Fruit fly (Drosophila melanogaster) whole organism, embryonic: Measurements from ENCODE around the gene Rab7.

Experiments used
- ATbp ChIP-seq: fragments of 200-800 bp; sonication (Bioruptor generic); optimal IDR thresholded peaks from 2 replicates; lab custom pipeline; 2017; ENCODE audit warnings: missing biosample characterization, mild to moderate bottlenecking, missing genetic modification characterization, missing genetic modification reagents
- BEAF-32 ChIP-seq: fragments of 200-800 bp; sonication (Bioruptor generic); optimal IDR thresholded peaks from 3 replicates; lab custom pipeline; 2017; ENCODE audit warnings: missing biosample characterization, missing genetic modification characterization, mild to moderate bottlenecking, moderate library complexity, missing genetic modification reagents
- BtbVII ChIP-seq: fragments of 200-800 bp; sonication (Bioruptor generic); optimal IDR thresholded peaks from 3 replicates; lab custom pipeline; 2017; ENCODE audit warnings: missing biosample characterization, mild to moderate bottlenecking, missing genetic modification characterization
- CG10267 ChIP-seq: fragments of 200-800 bp; sonication (Bioruptor generic); optimal IDR thresholded peaks from 2 replicates; lab custom pipeline; 2018; ENCODE audit warnings: missing biosample characterization, mild to moderate bottlenecking, missing genetic modification characterization, moderate library complexity
- CG10462 ChIP-seq: fragments of 200-800 bp; sonication (Bioruptor generic); optimal IDR thresholded peaks from 2 replicates; lab custom pipeline; 2016; ENCODE audit warnings: missing biosample characterization, missing genetic modification characterization
- CG10979 ChIP-seq: fragments of 200-800 bp; sonication (Bioruptor generic); optimal IDR thresholded peaks from 2 replicates; lab custom pipeline; 2018; ENCODE audit warnings: missing biosample characterization, mild to moderate bottlenecking, missing genetic modification characterization, moderate library complexity
- CG12104 ChIP-seq: fragments of 200-800 bp; sonication (Bioruptor generic); optimal IDR thresholded peaks from 3 replicates; lab custom pipeline; 2016; ENCODE audit warnings: missing biosample characterization, missing genetic modification characterization
- CG1529 ChIP-seq: fragments of 200-800 bp; sonication (Bioruptor generic); optimal IDR thresholded peaks from 3 replicates; lab custom pipeline; 2018; ENCODE audit warnings: missing biosample characterization, missing genetic modification characterization
- CG16863 ChIP-seq: fragments of 200-800 bp; sonication (Bioruptor generic); optimal IDR thresholded peaks from 3 replicates; lab custom pipeline; 2016; ENCODE audit warnings: missing biosample characterization, missing genetic modification characterization
- CG17802 ChIP-seq: fragments of 200-800 bp; sonication (Bioruptor generic); optimal IDR thresholded peaks from 2 replicates; lab custom pipeline; 2018; ENCODE audit warnings: missing biosample characterization, mild to moderate bottlenecking, missing genetic modification characterization, moderate library complexity
- CG18619 ChIP-seq: fragments of 200-800 bp; sonication (Bioruptor generic); optimal IDR thresholded peaks from 3 replicates; lab custom pipeline; 2017; ENCODE audit warnings: missing biosample characterization, mild to moderate bottlenecking, missing genetic modification characterization
- CG2116 ChIP-seq: fragments of 200-800 bp; sonication (Bioruptor generic); optimal IDR thresholded peaks from 3 replicates; lab custom pipeline; 2018; ENCODE audit warnings: missing biosample characterization, mild to moderate bottlenecking, missing genetic modification characterization
- CG2129 ChIP-seq: fragments of 200-800 bp; sonication (Bioruptor generic); IDR thresholded peaks from 2 replicates; pipeline ENCODE4 v1.3.6; 2022; ENCODE audit warnings: missing biosample characterization, missing genetic modification characterization; ENCODE audit not compliant: partially characterized antibody
- CG34224 ChIP-seq: fragments of 200-800 bp; sonication (Bioruptor generic); IDR thresholded peaks from 3 replicates; pipeline ENCODE4 v1.3.6; 2022; ENCODE audit warnings: missing biosample characterization, missing genetic modification characterization; ENCODE audit not compliant: partially characterized antibody
- CG3838 ChIP-seq: fragments of 200-800 bp; sonication (Bioruptor generic); optimal IDR thresholded peaks from 3 replicates; lab custom pipeline; 2016; ENCODE audit warnings: missing biosample characterization, missing genetic modification characterization
- CG3847 ChIP-seq: fragments of 200-800 bp; sonication (Bioruptor generic); IDR thresholded peaks from 2 replicates; pipeline ENCODE4 v1.3.6; 2022; ENCODE audit warnings: missing biosample characterization, missing genetic modification characterization
- CG4404 ChIP-seq: fragments of 200-800 bp; sonication (Bioruptor generic); IDR thresholded peaks from 2 replicates; pipeline ENCODE4 v1.3.6; 2022; ENCODE audit warnings: missing biosample characterization, missing genetic modification characterization
- CG4617 ChIP-seq: fragments of 200-800 bp; sonication (Bioruptor generic); optimal IDR thresholded peaks from 3 replicates; lab custom pipeline; 2016; ENCODE audit warnings: missing biosample characterization, missing genetic modification characterization, borderline replicate concordance
- CG4707 ChIP-seq: fragments of 200-800 bp; sonication (Bioruptor generic); optimal IDR thresholded peaks from 2 replicates; lab custom pipeline; 2018; ENCODE audit warnings: missing biosample characterization, mild to moderate bottlenecking, missing genetic modification characterization, moderate library complexity
- CG6765 ChIP-seq: fragments of 200-800 bp; sonication (Bioruptor generic); optimal IDR thresholded peaks from 3 replicates; lab custom pipeline; 2017; ENCODE audit warnings: missing biosample characterization, mild to moderate bottlenecking, missing genetic modification characterization
- CG7987 ChIP-seq: fragments of 200-800 bp; sonication (Bioruptor generic); optimal IDR thresholded peaks from 2 replicates; lab custom pipeline; 2018; ENCODE audit warnings: missing biosample characterization, mild to moderate bottlenecking, missing genetic modification characterization, moderate library complexity
- CG8290 ChIP-seq, 3 experiments: fragments of 200-800 bp; sonication (Bioruptor generic); optimal IDR thresholded peaks; 2 replicates each; lab custom pipeline; 2016 to 2019; ENCODE audit warnings: missing biosample characterization in 3 of 3, missing genetic modification characterization in 3 of 3, mild to moderate bottlenecking in 2 of 3, moderate library complexity in 1 of 3
- CG8944 ChIP-seq: fragments of 200-800 bp; sonication (Bioruptor generic); optimal IDR thresholded peaks from 3 replicates; lab custom pipeline; 2016; ENCODE audit warnings: missing biosample characterization, missing genetic modification characterization
- CG9797 ChIP-seq: fragments of 200-800 bp; sonication (Bioruptor generic); optimal IDR thresholded peaks from 3 replicates; lab custom pipeline; 2018; ENCODE audit warnings: missing biosample characterization, mild to moderate bottlenecking, missing genetic modification characterization
- E2f2 ChIP-seq: fragments of 200-800 bp; sonication (Bioruptor generic); IDR thresholded peaks from 2 replicates; pipeline ENCODE4 v1.3.6; 2022; ENCODE audit warnings: missing biosample characterization, missing genetic modification characterization
- Hmr ChIP-seq: fragments of 200-800 bp; sonication (Bioruptor generic); optimal IDR thresholded peaks from 3 replicates; lab custom pipeline; 2017; ENCODE audit warnings: mild to moderate bottlenecking, missing biosample characterization, missing genetic modification reagents, missing genetic modification characterization
- MBD-R2 ChIP-seq: fragments of 200-800 bp; sonication (Bioruptor generic); IDR thresholded peaks from 2 replicates; pipeline ENCODE4 v1.3.6; 2022; ENCODE audit warnings: missing biosample characterization, missing genetic modification characterization
- Nf-YA ChIP-seq: fragments of 200-800 bp; sonication (Bioruptor generic); IDR thresholded peaks from 2 replicates; pipeline ENCODE4 v1.3.6; 2022; ENCODE audit warnings: missing biosample characterization, missing genetic modification characterization
- Sox100B ChIP-seq: fragments of 200-800 bp; sonication (Bioruptor generic); optimal IDR thresholded peaks from 3 replicates; lab custom pipeline; 2018; ENCODE audit warnings: missing biosample characterization, mild to moderate bottlenecking, missing genetic modification characterization
- Sry-δ ChIP-seq: fragments of 200-800 bp; sonication (Bioruptor generic); optimal IDR thresholded peaks from 2 replicates; lab custom pipeline; 2016; ENCODE audit warnings: missing biosample characterization, missing genetic modification characterization
- al ChIP-seq: fragments of 200-800 bp; sonication (Bioruptor generic); IDR thresholded peaks from 2 replicates; pipeline ENCODE4 v1.3.6; 2022; ENCODE audit warnings: missing biosample characterization, missing genetic modification characterization
- bbx ChIP-seq: fragments of 200-800 bp; sonication (Bioruptor generic); IDR thresholded peaks from 2 replicates; pipeline ENCODE4 v1.3.6; 2022; ENCODE audit warnings: missing biosample characterization, missing genetic modification characterization; ENCODE audit not compliant: partially characterized antibody
- bcd ChIP-seq: fragments of 200-800 bp; sonication (Bioruptor generic); optimal IDR thresholded peaks from 2 replicates; lab custom pipeline; 2017; ENCODE audit warnings: missing biosample characterization, mild to moderate bottlenecking, missing genetic modification characterization
- btn ChIP-seq: fragments of 200-800 bp; sonication (Bioruptor generic); optimal IDR thresholded peaks from 2 replicates; lab custom pipeline; 2016; ENCODE audit warnings: missing biosample characterization, missing genetic modification characterization
- ci ChIP-seq: fragments of 200-800 bp; sonication (Bioruptor generic); IDR thresholded peaks from 3 replicates; pipeline ENCODE4 v1.3.6; 2022; ENCODE audit warnings: missing biosample characterization, missing genetic modification characterization
- dimm ChIP-seq: fragments of 200-800 bp; sonication (Bioruptor generic); IDR thresholded peaks from 2 replicates; pipeline ENCODE4 v1.3.6; 2022; ENCODE audit warnings: missing biosample characterization, missing genetic modification characterization
- gfzf ChIP-seq: fragments of 200-800 bp; sonication (Bioruptor generic); optimal IDR thresholded peaks from 2 replicates; lab custom pipeline; 2016; ENCODE audit warnings: missing biosample characterization, mild to moderate bottlenecking, missing genetic modification characterization, moderate library complexity
- hth ChIP-seq: fragments of >200 bp; optimal IDR thresholded peaks from 2 replicates; lab custom pipeline; 2017; ENCODE audit warnings: inconsistent platforms
- ind ChIP-seq: fragments of 200-800 bp; sonication (Bioruptor generic); optimal IDR thresholded peaks from 3 replicates; lab custom pipeline; 2016; ENCODE audit warnings: missing biosample characterization, missing genetic modification characterization
- jigr1 ChIP-seq: fragments of 200-800 bp; sonication (Bioruptor generic); IDR thresholded peaks from 3 replicates; pipeline ENCODE4 v1.3.6; 2022; ENCODE audit warnings: missing biosample characterization, missing genetic modification characterization
- kni ChIP-seq: fragments of 200-800 bp; sonication (Bioruptor generic); optimal IDR thresholded peaks from 3 replicates; lab custom pipeline; 2017; ENCODE audit warnings: mild to moderate bottlenecking, missing biosample characterization, missing genetic modification reagents, missing genetic modification characterization
- lov ChIP-seq, 2 experiments: fragments of 200-800 bp in 1 of 2; fragments of >200 bp in 1 of 2; sonication (Bioruptor generic) in 1 of 2; IDR thresholded peaks in 1 of 2; optimal IDR thresholded peaks in 1 of 2; 2 replicates in 1 of 2; 3 replicates in 1 of 2; pipeline versions ENCODE4 v1.3.6 to Lab custom; 2017 to 2022; ENCODE audit warnings: missing biosample characterization in 1 of 2, missing genetic modification characterization in 1 of 2
- pzg ChIP-seq: fragments of 200-800 bp; sonication (Bioruptor generic); optimal IDR thresholded peaks from 3 replicates; lab custom pipeline; 2018; ENCODE audit warnings: missing biosample characterization, mild to moderate bottlenecking, missing genetic modification characterization, moderate library complexity
- ranshi ChIP-seq: fragments of 200-800 bp; sonication (Bioruptor generic); IDR thresholded peaks from 2 replicates; pipeline ENCODE4 v1.3.6; 2022; ENCODE audit warnings: missing biosample characterization, missing genetic modification characterization
- row ChIP-seq: fragments of 200-800 bp; sonication (Bioruptor generic); IDR thresholded peaks from 3 replicates; pipeline ENCODE4 v1.3.6; 2022; ENCODE audit warnings: missing biosample characterization, missing genetic modification characterization
- run ChIP-seq: fragments of 200-800 bp; sonication (Bioruptor generic); optimal IDR thresholded peaks from 3 replicates; lab custom pipeline; 2018; ENCODE audit warnings: missing biosample characterization, mild to moderate bottlenecking, missing genetic modification characterization
- stwl ChIP-seq: fragments of 200-800 bp; sonication (Bioruptor generic); optimal IDR thresholded peaks from 3 replicates; lab custom pipeline; 2018; ENCODE audit warnings: missing biosample characterization, mild to moderate bottlenecking, missing genetic modification characterization, moderate library complexity
- tin ChIP-seq: fragments of 200-800 bp; sonication (Bioruptor generic); optimal IDR thresholded peaks from 3 replicates; lab custom pipeline; 2016; ENCODE audit warnings: missing biosample characterization, missing genetic modification characterization
- toy ChIP-seq: fragments of 200-800 bp; sonication (Bioruptor generic); IDR thresholded peaks from 2 replicates; pipeline ENCODE4 v1.3.6; 2022; ENCODE audit warnings: missing biosample characterization, missing genetic modification characterization
- zen2 ChIP-seq: fragments of 200-800 bp; sonication (Bioruptor generic); IDR thresholded peaks from 3 replicates; pipeline ENCODE4 v1.3.6; 2022; ENCODE audit warnings: missing biosample characterization, missing genetic modification characterization; ENCODE audit not compliant: partially characterized antibody

The Rab7 gene

dm6 chr3R:23996224-23996623, 3.4 kb downstream of the Rab7 start, which contains the start of gene LSm3 (continued):
- no peak for TF ChIP-seq bbx (GFP tag; lab: Robert Waterston, UW)
- TF ChIP-seq dimm = no peak
- TF ChIP-seq CG18619 = no peak
- peak; percentile 19 for TF ChIP-seq CG9797 (GFP tag; lab: Kevin White, UChicago)
- TF ChIP-seq CG10267 (tag; lab: Kevin White, UChicago) = peak; percentile 85
- peak; percentile 48 for TF ChIP-seq E2f2 (GFP tag; lab: Robert Waterston, UW)
- peak; percentile 17 for TF ChIP-seq Sry-δ (GFP tag; lab: Kevin White, UChicago)
- TF ChIP-seq CG3847 = no peak
- TF ChIP-seq CG12104 (GFP tag; lab: Kevin White, UChicago) = no peak
- TF ChIP-seq CG10979 = no peak
- 0 out of 3 replicates have a peak, but pooled peaks have one; percentile 24 for TF ChIP-seq CG34224 (GFP tag; lab: Robert Waterston, UW)
- no peak for TF ChIP-seq CG10462
- TF ChIP-seq pzg (GFP tag; lab: Kevin White, UChicago) = peak; percentile 53
- TF ChIP-seq btn (GFP tag; lab: Kevin White, UChicago) = no peak
- TF ChIP-seq Sox100B (GFP tag; lab: Kevin White, UChicago) = no peak
- no peak for TF ChIP-seq CG17802 (tag; lab: Kevin White, UChicago)
- TF ChIP-seq CG2116 = peak; percentile 48
- TF ChIP-seq stwl = peak; percentile 47
- no peak for TF ChIP-seq CG8290 (GFP tag; optimal IDR thresholded peaks at IDR 0.05; lab: Kevin White, UChicago)
- TF ChIP-seq CG8290 (tag; optimal IDR thresholded peaks at IDR 0.05; lab: Kevin White, UChicago) = no peak
- no peak for TF ChIP-seq ranshi (GFP tag; lab: Robert Waterston, UW)
- no peak for TF ChIP-seq ind
- no peak for TF ChIP-seq toy (GFP tag; lab: Robert Waterston, UW)
- TF ChIP-seq CG8944 (GFP tag; lab: Kevin White, UChicago) = no peak
- peak; percentile 32 for TF ChIP-seq CG4617 (GFP tag; lab: Kevin White, UChicago)
- TF ChIP-seq CG2129 (GFP tag; lab: Robert Waterston, UW) = no peak
- no peak for TF ChIP-seq CG6765 (GFP tag; lab: Kevin White, UChicago)
- TF ChIP-seq row (GFP tag; lab: Robert Waterston, UW) = peak; percentile 5; the same call in 1 of the 3 replicates
- TF ChIP-seq Nf-YA = no peak
- no peak for TF ChIP-seq run (tag; lab: Kevin White, UChicago)
- no peak for TF ChIP-seq bcd
- no peak for TF ChIP-seq CG4707 (GFP tag; lab: Kevin White, UChicago)
- no peak for TF ChIP-seq CG16863 (GFP tag; lab: Kevin White, UChicago)
- TF ChIP-seq kni = no peak
- TF ChIP-seq Hmr = no peak
- TF ChIP-seq gfzf = peak; percentile 9
- no peak for TF ChIP-seq zen2
- no peak for TF ChIP-seq ATbp (GFP tag; lab: Kevin White, UChicago)
- no peak for TF ChIP-seq al (GFP tag; lab: Robert Waterston, UW)
- TF ChIP-seq MBD-R2 (GFP tag; lab: Robert Waterston, UW) = peak; percentile 65
- peak; percentile 23 for TF ChIP-seq BEAF-32 (GFP tag; lab: Kevin White, UChicago)
- 0 out of 3 replicates have a peak, but pooled peaks have one; percentile 51 for TF ChIP-seq ci
- TF ChIP-seq CG4404 = no peak
- TF ChIP-seq CG7987 (GFP tag; lab: Kevin White, UChicago) = no peak
- no peak for TF ChIP-seq CG3838 (GFP tag; lab: Kevin White, UChicago)
- no peak for TF ChIP-seq BtbVII (GFP tag; lab: Kevin White, UChicago)
- no peak for TF ChIP-seq hth (lab: Kevin White, UChicago)
- no peak for TF ChIP-seq jigr1 (GFP tag; lab: Robert Waterston, UW)
- no peak for TF ChIP-seq CG1529
- no peak for TF ChIP-seq tin (GFP tag; lab: Kevin White, UChicago)
- no peak for TF ChIP-seq lov (optimal IDR thresholded peaks at IDR 0.05; lab: Kevin White, UChicago)
- TF ChIP-seq lov (GFP tag; IDR thresholded peaks at IDR 0.05; lab: Robert Waterston, UW) = no peak
